Fruit fly (Drosophila melanogaster): ENCODE measurements around the gene CG7377.
A peak's percentile ranks its signal among the peaks of the same experiment; 100 is the strongest.

The CG7377 gene

dm6 chr3L:11548009-11548408, 41.5 kb upstream of the CG7377 start:
- no peak for TF ChIP-seq woc (GFP tag; optimal IDR thresholded peaks at IDR 0.05)
- TF ChIP-seq sv (GFP tag; optimal IDR thresholded peaks at IDR 0.05): no peak
- TF ChIP-seq br (GFP tag; optimal IDR thresholded peaks at IDR 0.05): no peak
- no peak for TF ChIP-seq CG32264 (GFP tag; optimal IDR thresholded peaks at IDR 0.05)
- TF ChIP-seq N (GFP tag; optimal IDR thresholded peaks at IDR 0.05): no peak
- TF ChIP-seq foxo (GFP tag; optimal IDR thresholded peaks at IDR 0.05): no peak
- TF ChIP-seq ey (GFP tag; optimal IDR thresholded peaks at IDR 0.05): no peak
- TF ChIP-seq h (GFP tag; optimal IDR thresholded peaks at IDR 0.05): no peak
- no peak for TF ChIP-seq dsf (GFP tag; optimal IDR thresholded peaks at IDR 0.05; ENCODE audit: borderline replicate concordance)
- no peak for TF ChIP-seq lola (GFP tag; optimal IDR thresholded peaks at IDR 0.05)
- no peak for TF ChIP-seq Hr78 (GFP tag; optimal IDR thresholded peaks at IDR 0.05)
- TF ChIP-seq brk (GFP tag; optimal IDR thresholded peaks at IDR 0.05): no peak
- no peak for TF ChIP-seq OdsH (GFP tag; optimal IDR thresholded peaks at IDR 0.05)
- TF ChIP-seq rgr (GFP tag; optimal IDR thresholded peaks at IDR 0.05): no peak
- TF ChIP-seq Hr83 (GFP tag; optimal IDR thresholded peaks at IDR 0.05; ENCODE audit: poor library complexity, severe bottlenecking): no peak
- no peak for TF ChIP-seq GATAd (GFP tag; optimal IDR thresholded peaks at IDR 0.05)
- no peak for TF ChIP-seq Hnf4 (GFP tag; optimal IDR thresholded peaks at IDR 0.05)
- no peak for TF ChIP-seq usp (GFP tag; optimal IDR thresholded peaks at IDR 0.05)

DNA sequence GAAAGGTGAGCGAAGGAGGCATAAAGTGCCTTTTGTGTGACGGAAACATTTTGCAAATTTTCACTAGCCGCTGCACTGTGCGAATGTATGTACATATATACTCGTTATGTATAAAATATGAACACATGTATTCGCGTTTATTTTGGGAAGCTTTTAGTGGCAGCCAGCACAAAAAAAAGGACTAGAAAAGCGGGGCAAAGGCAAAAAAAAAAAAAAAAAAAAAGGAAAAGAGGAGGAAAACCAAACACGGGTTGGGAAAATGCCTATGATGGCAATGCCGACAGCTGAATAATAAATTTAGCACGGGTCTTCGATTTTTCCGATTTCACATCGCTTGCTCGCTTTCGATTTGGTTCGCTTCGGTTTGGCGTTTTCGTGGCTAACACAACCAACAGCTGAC, 40.1 kb upstream of the CG7377 start:
- TF ChIP-seq Hnf4 (GFP tag; optimal IDR thresholded peaks at IDR 0.05) (no peak), usp (GFP tag; optimal IDR thresholded peaks at IDR 0.05) (no peak), Dfd (GFP tag; optimal IDR thresholded peaks at IDR 0.05) (no peak), dl (GFP tag; optimal IDR thresholded peaks at IDR 0.05; ENCODE audit: insufficient read depth in 1 of 2, partially characterized antibody in 2 of 2) (no peak), Vsx2 (GFP tag; optimal IDR thresholded peaks at IDR 0.05; ENCODE audit: partially characterized antibody) (no peak), HLH106 (tag; optimal IDR thresholded peaks at IDR 0.05) (no peak), CrebA (GFP tag; optimal IDR thresholded peaks at IDR 0.05; ENCODE audit: borderline replicate concordance) (no peak), lola (GFP tag; optimal IDR thresholded peaks at IDR 0.05) (no peak)

dm6 chr3L:11550359-11551056, 39.0 kb upstream of the CG7377 start:
- TF ChIP-seq CG32264 (GFP tag; optimal IDR thresholded peaks at IDR 0.05) (no peak), br (GFP tag; optimal IDR thresholded peaks at IDR 0.05) (no peak), woc (GFP tag; optimal IDR thresholded peaks at IDR 0.05) (no peak), Dfd (GFP tag; optimal IDR thresholded peaks at IDR 0.05) (no peak), CrebA (GFP tag; optimal IDR thresholded peaks at IDR 0.05; ENCODE audit: borderline replicate concordance) (no peak), Dif (GFP tag; optimal IDR thresholded peaks at IDR 0.05; ENCODE audit: partially characterized antibody) (no peak), jim (GFP tag; optimal IDR thresholded peaks at IDR 0.05) (no peak), Hr83 (GFP tag; optimal IDR thresholded peaks at IDR 0.05; ENCODE audit: poor library complexity, severe bottlenecking) (no peak), pan (optimal IDR thresholded peaks at IDR 0.05) (no peak), Mio (GFP tag; optimal IDR thresholded peaks at IDR 0.05) (no peak), Abd-B (GFP tag; optimal IDR thresholded peaks at IDR 0.05) (no peak), N (GFP tag; optimal IDR thresholded peaks at IDR 0.05) (no peak), ey (GFP tag; optimal IDR thresholded peaks at IDR 0.05) (no peak), Hr78 (GFP tag; optimal IDR thresholded peaks at IDR 0.05) (no peak), GATAd (GFP tag; optimal IDR thresholded peaks at IDR 0.05) (no peak), sv (GFP tag; optimal IDR thresholded peaks at IDR 0.05) (no peak)

dm6 chr3L:11551949-11552348, 37.5 kb upstream of the CG7377 start:
- TF ChIP-seq OdsH (GFP tag; optimal IDR thresholded peaks at IDR 0.05) (peak; percentile 28), psq (GFP tag; optimal IDR thresholded peaks at IDR 0.05) (peak; percentile 12), Hr83 (GFP tag; optimal IDR thresholded peaks at IDR 0.05; ENCODE audit: poor library complexity, severe bottlenecking) (no peak), br (GFP tag; optimal IDR thresholded peaks at IDR 0.05) (peak; percentile 15), Hnf4 (GFP tag; optimal IDR thresholded peaks at IDR 0.05) (peak; percentile 21), foxo (GFP tag; optimal IDR thresholded peaks at IDR 0.05) (peak in 1 of 2 experiments; percentile 43), rgr (GFP tag; optimal IDR thresholded peaks at IDR 0.05) (peak; percentile 43), fru (GFP tag; optimal IDR thresholded peaks at IDR 0.05) (peak; percentile 46), brk (GFP tag; optimal IDR thresholded peaks at IDR 0.05) (peak; percentile 1), ey (GFP tag; optimal IDR thresholded peaks at IDR 0.05) (peak; percentile 39), Sp1 (GFP tag; optimal IDR thresholded peaks at IDR 0.05) (peak; percentile 29), h (GFP tag; optimal IDR thresholded peaks at IDR 0.05) (peak; percentile 26), HLH106 (tag; optimal IDR thresholded peaks at IDR 0.05) (peak; percentile 23), Abd-B (GFP tag; optimal IDR thresholded peaks at IDR 0.05) (no peak), dl (GFP tag; optimal IDR thresholded peaks at IDR 0.05; ENCODE audit: insufficient read depth in 1 of 2, partially characterized antibody in 2 of 2) (no peak)
